Fruit fly (Drosophila melanogaster) whole organism, embryonic: ENCODE results near the gene CG33111.
A peak's percentile ranks its signal among the peaks of the same experiment; 100 is the strongest.

Experiments
- CG10321 ChIP-seq: fragments of 200-800 bp; sonication (Bioruptor generic); IDR thresholded peaks from 2 replicates; pipeline ENCODE4 v1.3.6; 2022; ENCODE audit warnings: missing biosample characterization, missing genetic modification characterization
- CG10959 ChIP-seq: fragments of 200-800 bp; sonication (Bioruptor generic); IDR thresholded peaks from 2 replicates; pipeline ENCODE4 v1.3.6; 2022; ENCODE audit warnings: missing biosample characterization, missing genetic modification characterization
- CG11093 ChIP-seq: fragments of 200-800 bp; sonication (Bioruptor generic); IDR thresholded peaks from 3 replicates; pipeline ENCODE4 v1.3.6; 2022; ENCODE audit warnings: missing biosample characterization, missing genetic modification characterization
- CG11560 ChIP-seq: fragments of 200-800 bp; sonication (Bioruptor generic); IDR thresholded peaks from 3 replicates; pipeline ENCODE4 v1.3.6; 2022; ENCODE audit warnings: missing biosample characterization, missing genetic modification characterization
- CG11695 ChIP-seq: fragments of 200-800 bp; sonication (Bioruptor generic); IDR thresholded peaks from 3 replicates; pipeline ENCODE4 v1.3.6; 2022; ENCODE audit warnings: missing biosample characterization, missing genetic modification characterization
- CG12071 ChIP-seq: fragments of 200-800 bp; sonication (Bioruptor generic); optimal IDR thresholded peaks from 3 replicates; lab custom pipeline; 2018; ENCODE audit warnings: missing biosample characterization, mild to moderate bottlenecking, missing genetic modification characterization
- CG12219 ChIP-seq: fragments of 200-800 bp; sonication (Bioruptor generic); optimal IDR thresholded peaks from 3 replicates; lab custom pipeline; 2018; ENCODE audit warnings: missing biosample characterization, mild to moderate bottlenecking, missing genetic modification characterization
- CG1233 ChIP-seq: fragments of 200-800 bp; sonication (Bioruptor generic); optimal IDR thresholded peaks from 4 replicates; lab custom pipeline; 2018; ENCODE audit warnings: missing biosample characterization, mild to moderate bottlenecking, missing genetic modification characterization
- CG13775 ChIP-seq: fragments of 200-800 bp; sonication (Bioruptor generic); optimal IDR thresholded peaks from 3 replicates; lab custom pipeline; 2017; ENCODE audit warnings: missing biosample characterization, mild to moderate bottlenecking, missing genetic modification characterization
- CG13894 ChIP-seq: fragments of 200-800 bp; sonication (Bioruptor generic); optimal IDR thresholded peaks from 3 replicates; lab custom pipeline; 2018; ENCODE audit warnings: missing biosample characterization, mild to moderate bottlenecking, missing genetic modification characterization, moderate library complexity
- CG14965 ChIP-seq: fragments of 200-800 bp; sonication (Bioruptor generic); optimal IDR thresholded peaks from 2 replicates; lab custom pipeline; 2016; ENCODE audit warnings: missing biosample characterization, missing genetic modification characterization, borderline replicate concordance
- CG16863 ChIP-seq: fragments of 200-800 bp; sonication (Bioruptor generic); optimal IDR thresholded peaks from 3 replicates; lab custom pipeline; 2016; ENCODE audit warnings: missing biosample characterization, missing genetic modification characterization
- CG17361 ChIP-seq: fragments of 200-800 bp; sonication (Bioruptor generic); IDR thresholded peaks from 3 replicates; pipeline ENCODE4 v1.3.6; 2022; ENCODE audit warnings: missing biosample characterization, missing genetic modification characterization
- CG17802 ChIP-seq: fragments of 200-800 bp; sonication (Bioruptor generic); optimal IDR thresholded peaks from 2 replicates; lab custom pipeline; 2018; ENCODE audit warnings: missing biosample characterization, mild to moderate bottlenecking, missing genetic modification characterization, moderate library complexity
- CG18599 ChIP-seq: fragments of 200-800 bp; sonication (Bioruptor generic); optimal IDR thresholded peaks from 3 replicates; lab custom pipeline; 2017; ENCODE audit warnings: missing biosample characterization, missing genetic modification characterization, mild to moderate bottlenecking, moderate library complexity, missing genetic modification reagents
- CG2129 ChIP-seq: fragments of 200-800 bp; sonication (Bioruptor generic); IDR thresholded peaks from 2 replicates; pipeline ENCODE4 v1.3.6; 2022; ENCODE audit warnings: missing biosample characterization, missing genetic modification characterization; ENCODE audit not compliant: partially characterized antibody
- CG2712 ChIP-seq: fragments of 200-800 bp; optimal IDR thresholded peaks from 3 replicates; lab custom pipeline; 2019; ENCODE audit warnings: missing biosample characterization, mild to moderate bottlenecking, missing genetic modification characterization, moderate library complexity
- CG2889 ChIP-seq: fragments of 200-800 bp; sonication (Bioruptor generic); IDR thresholded peaks from 3 replicates; pipeline ENCODE4 v1.3.6; 2022; ENCODE audit warnings: missing biosample characterization, missing genetic modification characterization
- CG3838 ChIP-seq: fragments of 200-800 bp; sonication (Bioruptor generic); optimal IDR thresholded peaks from 3 replicates; lab custom pipeline; 2016; ENCODE audit warnings: missing biosample characterization, missing genetic modification characterization
- CG7556 ChIP-seq: fragments of 200-800 bp; sonication (Bioruptor generic); optimal IDR thresholded peaks from 2 replicates; lab custom pipeline; 2017; ENCODE audit warnings: missing biosample characterization, mild to moderate bottlenecking, missing genetic modification characterization
- Dbx ChIP-seq: fragments of 200-800 bp; sonication (Bioruptor generic); IDR thresholded peaks from 3 replicates; pipeline ENCODE4 v1.3.6; 2022; ENCODE audit warnings: missing biosample characterization, missing genetic modification characterization
- Dll ChIP-seq: fragments of 200-800 bp; sonication (Bioruptor generic); IDR thresholded peaks from 4 replicates; pipeline ENCODE4 v1.3.6; 2022; ENCODE audit warnings: missing biosample characterization, missing genetic modification characterization; ENCODE audit not compliant: partially characterized antibody
- Dref ChIP-seq: fragments of 200-800 bp; sonication (Bioruptor generic); IDR thresholded peaks from 2 replicates; pipeline ENCODE4 v1.3.6; 2022; ENCODE audit warnings: missing biosample characterization, missing genetic modification characterization
- Eip74EF ChIP-seq, 2 experiments: fragments of 200-800 bp in 1 of 2; fragments of >200 bp in 1 of 2; sonication (Bioruptor generic) in 1 of 2; optimal IDR thresholded peaks; 2 replicates each; lab custom pipeline; 2017 to 2019; ENCODE audit warnings: missing biosample characterization in 2 of 2, missing genetic modification characterization in 2 of 2, mild to moderate bottlenecking in 1 of 2, moderate library complexity in 1 of 2
- Fer1 ChIP-seq: fragments of 200-800 bp; sonication (Bioruptor generic); optimal IDR thresholded peaks from 2 replicates; lab custom pipeline; 2017; ENCODE audit warnings: missing biosample characterization, mild to moderate bottlenecking, missing genetic modification characterization
- H15 ChIP-seq: fragments of 200-800 bp; sonication (Bioruptor generic); IDR thresholded peaks from 3 replicates; pipeline ENCODE4 v1.3.6; 2022; ENCODE audit warnings: missing biosample characterization, missing genetic modification characterization
- Hmr ChIP-seq: fragments of 200-800 bp; sonication (Bioruptor generic); optimal IDR thresholded peaks from 3 replicates; lab custom pipeline; 2017; ENCODE audit warnings: mild to moderate bottlenecking, missing biosample characterization, missing genetic modification reagents, missing genetic modification characterization
- Mes4 ChIP-seq: fragments of 200-800 bp; sonication (Bioruptor generic); optimal IDR thresholded peaks from 2 replicates; lab custom pipeline; 2016; ENCODE audit warnings: missing biosample characterization, missing genetic modification characterization
- Side ChIP-seq: fragments of 200-800 bp; sonication (Bioruptor generic); optimal IDR thresholded peaks from 2 replicates; lab custom pipeline; 2016; ENCODE audit warnings: missing biosample characterization, missing genetic modification characterization
- bigmax ChIP-seq: fragments of 200-800 bp; sonication (Bioruptor generic); optimal IDR thresholded peaks from 2 replicates; lab custom pipeline; 2018; ENCODE audit warnings: missing biosample characterization, mild to moderate bottlenecking, missing genetic modification characterization
- caup ChIP-seq: fragments of 200-800 bp; sonication (Bioruptor generic); optimal IDR thresholded peaks from 3 replicates; lab custom pipeline; 2017; ENCODE audit warnings: missing biosample characterization, mild to moderate bottlenecking, missing genetic modification characterization, moderate library complexity; ENCODE audit not compliant: severe bottlenecking
- dpn ChIP-seq, 2 experiments: fragments of 200-800 bp; sonication (Bioruptor generic); optimal IDR thresholded peaks; 3 replicates each; lab custom pipeline; 2016; ENCODE audit warnings: missing biosample characterization in 2 of 2, missing genetic modification characterization in 2 of 2
- emc ChIP-seq: fragments of 200-800 bp; sonication (Bioruptor generic); optimal IDR thresholded peaks from 2 replicates; lab custom pipeline; 2016; ENCODE audit warnings: missing biosample characterization, missing genetic modification characterization
- fd3F ChIP-seq: fragments of 200-800 bp; sonication (Bioruptor generic); optimal IDR thresholded peaks from 2 replicates; lab custom pipeline; 2018; ENCODE audit warnings: missing biosample characterization, mild to moderate bottlenecking, missing genetic modification characterization, moderate library complexity
- gro ChIP-seq: fragments of 200-800 bp; sonication (Bioruptor generic); optimal IDR thresholded peaks from 2 replicates; lab custom pipeline; 2016; ENCODE audit warnings: missing biosample characterization, missing genetic modification characterization
- her ChIP-seq: fragments of 200-800 bp; sonication (Bioruptor generic); optimal IDR thresholded peaks from 2 replicates; lab custom pipeline; 2016; ENCODE audit warnings: missing biosample characterization, missing genetic modification characterization
- insv ChIP-seq, 2 experiments: fragments of 200-800 bp; sonication (Bioruptor generic); optimal IDR thresholded peaks; 3 replicates each; lab custom pipeline; 2016 to 2018; ENCODE audit warnings: missing biosample characterization in 2 of 2, missing genetic modification characterization in 2 of 2
- knrl ChIP-seq: fragments of 200-800 bp; sonication (Bioruptor generic); IDR thresholded peaks from 3 replicates; pipeline ENCODE4 v1.3.6; 2022; ENCODE audit warnings: missing biosample characterization, missing genetic modification characterization; ENCODE audit not compliant: partially characterized antibody
- lab ChIP-seq: fragments of 200-800 bp; sonication (Bioruptor generic); optimal IDR thresholded peaks from 3 replicates; lab custom pipeline; 2017; ENCODE audit warnings: missing biosample characterization, missing genetic modification characterization, mild to moderate bottlenecking, moderate library complexity, missing genetic modification reagents
- nau ChIP-seq: fragments of 200-800 bp; sonication (Bioruptor generic); optimal IDR thresholded peaks from 3 replicates; lab custom pipeline; 2017; ENCODE audit warnings: missing biosample characterization, mild to moderate bottlenecking, missing genetic modification characterization, missing genetic modification reagents
- odd ChIP-seq: fragments of 200-800 bp; sonication (Bioruptor generic); optimal IDR thresholded peaks from 2 replicates; lab custom pipeline; 2017; ENCODE audit warnings: missing biosample characterization, mild to moderate bottlenecking, missing genetic modification characterization
- peb ChIP-seq: fragments of 200-800 bp; sonication (Bioruptor generic); IDR thresholded peaks from 2 replicates; pipeline ENCODE4 v1.3.6; 2022; ENCODE audit warnings: missing biosample characterization, missing genetic modification characterization
- phol ChIP-seq: fragments of 200-800 bp; sonication (Bioruptor generic); optimal IDR thresholded peaks from 3 replicates; lab custom pipeline; 2018; ENCODE audit warnings: missing biosample characterization, mild to moderate bottlenecking, missing genetic modification characterization, moderate library complexity
- repo ChIP-seq: fragments of 200-800 bp; sonication (Bioruptor generic); optimal IDR thresholded peaks from 2 replicates; lab custom pipeline; 2016; ENCODE audit warnings: missing biosample characterization, missing genetic modification characterization
- slou ChIP-seq: fragments of 200-800 bp; sonication (Bioruptor generic); optimal IDR thresholded peaks from 3 replicates; lab custom pipeline; 2016; ENCODE audit warnings: missing biosample characterization, missing genetic modification characterization
- sob ChIP-seq: fragments of 200-800 bp; sonication (Bioruptor generic); IDR thresholded peaks from 2 replicates; pipeline ENCODE4 v1.3.6; 2022; ENCODE audit warnings: missing biosample characterization, missing genetic modification characterization
- trem ChIP-seq: fragments of 200-800 bp; optimal IDR thresholded peaks from 3 replicates; lab custom pipeline; 2019; ENCODE audit warnings: missing biosample characterization, mild to moderate bottlenecking, missing genetic modification characterization, moderate library complexity
- tup ChIP-seq: fragments of 200-800 bp; sonication (Bioruptor generic); optimal IDR thresholded peaks from 2 replicates; lab custom pipeline; 2016; ENCODE audit warnings: missing biosample characterization, mild to moderate bottlenecking, missing genetic modification characterization, moderate library complexity
- z ChIP-seq: fragments of 200-800 bp; sonication (Bioruptor generic); IDR thresholded peaks from 3 replicates; pipeline ENCODE4 v1.3.6; 2022; ENCODE audit warnings: missing biosample characterization, missing genetic modification characterization

Gene CG33111

DNA sequence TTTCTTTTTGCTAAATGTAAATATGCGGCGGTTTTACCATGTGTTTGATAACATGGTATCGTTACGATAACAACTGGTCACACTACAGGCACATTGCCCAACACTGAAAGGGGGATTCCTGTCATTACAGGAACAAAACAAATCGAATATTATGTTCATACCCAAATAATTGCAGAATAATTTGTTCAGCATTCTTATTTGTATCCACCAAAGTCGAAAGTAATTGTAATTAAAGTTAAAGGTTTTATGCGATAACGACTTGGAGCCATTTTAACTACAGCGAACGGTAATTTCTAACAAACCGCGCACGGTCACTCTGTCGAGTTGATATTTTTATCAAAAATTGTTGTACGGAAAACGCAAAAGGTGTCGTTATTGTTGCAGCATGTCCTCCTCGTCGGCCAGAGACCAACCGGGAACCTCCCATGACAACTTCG is 51.6 kb downstream of the CG33111 start, which contains the start of the genes CG10214 and CG10375 (continued):
- TF ChIP-seq trem (peak; percentile 90), Fer1 (GFP tag; lab: Kevin White, UChicago) (peak; percentile 82), CG2712 (tag; lab: Kevin White, UChicago) (peak; percentile 78), CG1233 (GFP tag; lab: Kevin White, UChicago) (peak; percentile 49), CG13894 (tag; lab: Kevin White, UChicago) (peak; percentile 63), CG17802 (tag; lab: Kevin White, UChicago) (peak; percentile 35), CG2889 (GFP tag; lab: Robert Waterston, UW) (0 out of 3 replicates have a peak, but pooled peaks have one; percentile 36), fd3F (GFP tag; lab: Kevin White, UChicago) (peak; percentile 42), H15 (GFP tag; lab: Robert Waterston, UW) (no peak), Side (GFP tag; lab: Kevin White, UChicago) (peak; percentile 81), Eip74EF (GFP tag; optimal IDR thresholded peaks at IDR 0.05; lab: Kevin White, UChicago) (peak in 1 of 2 experiments; percentile 25), caup (peak; percentile 70), dpn (GFP tag; optimal IDR thresholded peaks at IDR 0.05; lab: Kevin White, UChicago) (peak; percentile 82 to 86), peb (GFP tag; lab: Robert Waterston, UW) (no peak), Dll (peak; percentile 61; the same call in 2 of the 4 replicates), nau (GFP tag; lab: Kevin White, UChicago) (no peak), z (GFP tag; lab: Robert Waterston, UW) (no peak), lab (GFP tag; lab: Kevin White, UChicago) (peak; percentile 70), knrl (peak; percentile 49; the same call in 1 of the 3 replicates), emc (GFP tag; lab: Kevin White, UChicago) (peak; percentile 37), CG14965 (GFP tag; lab: Kevin White, UChicago) (no peak), CG11093 (no peak), CG10321 (GFP tag; lab: Robert Waterston, UW) (no peak), Dref (GFP tag; lab: Robert Waterston, UW) (peak; percentile 49), CG13775 (GFP tag; lab: Kevin White, UChicago) (peak; percentile 62), repo (GFP tag; lab: Kevin White, UChicago) (peak; percentile 78), CG10959 (peak; percentile 23; the same call in 1 of the 2 replicates), odd (GFP tag; lab: Kevin White, UChicago) (peak; percentile 22), CG18599 (peak; percentile 78), Mes4 (GFP tag; lab: Kevin White, UChicago) (peak; percentile 66), Hmr (GFP tag; lab: Kevin White, UChicago) (peak; percentile 83), CG12219 (GFP tag; lab: Kevin White, UChicago) (peak; percentile 27), CG7556 (peak; percentile 58), slou (no peak), CG11560 (tag; lab: Robert Waterston, UW) (peak; percentile 81; the same call in 2 of the 3 replicates), insv (GFP tag; optimal IDR thresholded peaks at IDR 0.05; lab: Kevin White, UChicago) (peak in 1 of 2 experiments; percentile 45), CG16863 (GFP tag; lab: Kevin White, UChicago) (peak; percentile 76), Dbx (peak; percentile 73; the same call in 2 of the 3 replicates), gro (GFP tag; lab: Kevin White, UChicago) (peak; percentile 80), tup (GFP tag; lab: Kevin White, UChicago) (peak; percentile 46), her (GFP tag; lab: Kevin White, UChicago) (peak; percentile 82), CG11695 (peak; percentile 35; the same call in 1 of the 3 replicates), CG3838 (GFP tag; lab: Kevin White, UChicago) (peak; percentile 34), CG2129 (GFP tag; lab: Robert Waterston, UW) (0 out of 2 replicates have a peak, but pooled peaks have one; percentile 19), phol (peak; percentile 98), bigmax (GFP tag; lab: Kevin White, UChicago) (peak; percentile 37), CG12071 (GFP tag; lab: Kevin White, UChicago) (peak; percentile 11), sob (GFP tag; lab: Robert Waterston, UW) (peak; percentile 73; the same call in 1 of the 2 replicates), CG17361 (GFP tag; lab: Robert Waterston, UW) (peak; percentile 79)
